Worm (Caenorhabditis elegans): Measurements from ENCODE around the gene cest-28.
A peak's percentile ranks its signal among the peaks of the same experiment; 100 is the strongest.

- TF ChIP-seq dpl-1 (GFP tag; optimal IDR thresholded peaks at IDR 0.05), result peak in 2 of 3 experiments; percentile 42 to 43
- peak; percentile 36 for TF ChIP-seq unc-86 (tag; optimal IDR thresholded peaks at IDR 0.05)
- TF ChIP-seq elt-3 (tag; optimal IDR thresholded peaks at IDR 0.05), result peak in 1 of 6 experiments; percentile 32
These were observed 39.5 kb downstream of the cest-28 start, which contains the start of gene dlst-1 for ce11 chrV:6709050-6709683.
